Fruit fly (Drosophila melanogaster) whole organism, embryonic: ENCODE results near the gene CG6749.
A peak's percentile ranks its signal among the peaks of the same experiment; 100 is the strongest.

ENCODE experiments used
- C15 ChIP-seq: fragments of 200-800 bp; sonication (Bioruptor generic); IDR thresholded peaks from 3 replicates; pipeline ENCODE4 v1.3.6; 2022; ENCODE audit warnings: missing biosample characterization, missing genetic modification characterization
- CG10543 ChIP-seq: fragments of 200-800 bp; sonication (Bioruptor generic); optimal IDR thresholded peaks from 3 replicates; lab custom pipeline; 2017; ENCODE audit warnings: missing biosample characterization, mild to moderate bottlenecking, missing genetic modification characterization, moderate library complexity
- CG11085 ChIP-seq: fragments of 200-800 bp; sonication (Bioruptor generic); IDR thresholded peaks from 2 replicates; pipeline ENCODE4 v1.3.6; 2022; ENCODE audit warnings: missing biosample characterization, missing genetic modification characterization
- CG11093 ChIP-seq: fragments of 200-800 bp; sonication (Bioruptor generic); IDR thresholded peaks from 3 replicates; pipeline ENCODE4 v1.3.6; 2022; ENCODE audit warnings: missing biosample characterization, missing genetic modification characterization
- CG11247 ChIP-seq: fragments of 200-800 bp; sonication (Bioruptor generic); IDR thresholded peaks from 2 replicates; pipeline ENCODE4 v1.3.6; 2022; ENCODE audit warnings: missing biosample characterization, missing genetic modification characterization
- CG1529 ChIP-seq: fragments of 200-800 bp; sonication (Bioruptor generic); optimal IDR thresholded peaks from 3 replicates; lab custom pipeline; 2018; ENCODE audit warnings: missing biosample characterization, missing genetic modification characterization
- CG17361 ChIP-seq: fragments of 200-800 bp; sonication (Bioruptor generic); IDR thresholded peaks from 3 replicates; pipeline ENCODE4 v1.3.6; 2022; ENCODE audit warnings: missing biosample characterization, missing genetic modification characterization
- CG1792 ChIP-seq: fragments of 200-800 bp; sonication (Bioruptor generic); optimal IDR thresholded peaks from 2 replicates; lab custom pipeline; 2016; ENCODE audit warnings: missing biosample characterization, missing genetic modification characterization
- CG18619 ChIP-seq: fragments of 200-800 bp; sonication (Bioruptor generic); optimal IDR thresholded peaks from 3 replicates; lab custom pipeline; 2017; ENCODE audit warnings: missing biosample characterization, mild to moderate bottlenecking, missing genetic modification characterization
- CG2116 ChIP-seq: fragments of 200-800 bp; sonication (Bioruptor generic); optimal IDR thresholded peaks from 3 replicates; lab custom pipeline; 2018; ENCODE audit warnings: missing biosample characterization, mild to moderate bottlenecking, missing genetic modification characterization
- CG2129 ChIP-seq: fragments of 200-800 bp; sonication (Bioruptor generic); IDR thresholded peaks from 2 replicates; pipeline ENCODE4 v1.3.6; 2022; ENCODE audit warnings: missing biosample characterization, missing genetic modification characterization; ENCODE audit not compliant: partially characterized antibody
- CG30403 ChIP-seq: fragments of 200-800 bp; sonication (Bioruptor generic); optimal IDR thresholded peaks from 3 replicates; lab custom pipeline; 2016; ENCODE audit warnings: missing biosample characterization, missing genetic modification characterization
- CG30431 ChIP-seq: fragments of 200-800 bp; sonication (Bioruptor generic); optimal IDR thresholded peaks from 2 replicates; lab custom pipeline; 2017; ENCODE audit warnings: missing biosample characterization, missing genetic modification characterization
- CG3281 ChIP-seq: fragments of 200-800 bp; sonication (Bioruptor generic); optimal IDR thresholded peaks from 3 replicates; lab custom pipeline; 2017; ENCODE audit warnings: missing biosample characterization, mild to moderate bottlenecking, missing genetic modification characterization
- CG33557 ChIP-seq: fragments of 200-800 bp; sonication (Bioruptor generic); optimal IDR thresholded peaks from 2 replicates; lab custom pipeline; 2019; ENCODE audit warnings: missing biosample characterization, mild to moderate bottlenecking, missing genetic modification characterization, moderate library complexity
- CG3995 ChIP-seq: fragments of 200-800 bp; sonication (Bioruptor generic); optimal IDR thresholded peaks from 3 replicates; lab custom pipeline; 2016; ENCODE audit warnings: missing biosample characterization, missing genetic modification characterization
- CG42726 ChIP-seq: fragments of 200-800 bp; sonication (Bioruptor generic); IDR thresholded peaks from 2 replicates; pipeline ENCODE4 v1.3.6; 2022; ENCODE audit warnings: missing biosample characterization, missing genetic modification characterization; ENCODE audit not compliant: partially characterized antibody
- CG6272 ChIP-seq: fragments of 200-800 bp; sonication (Bioruptor generic); IDR thresholded peaks from 2 replicates; pipeline ENCODE4 v1.3.6; 2022; ENCODE audit warnings: missing biosample characterization, missing genetic modification characterization
- CG6654 ChIP-seq: fragments of 200-800 bp; sonication (Bioruptor generic); optimal IDR thresholded peaks from 2 replicates; lab custom pipeline; 2017; ENCODE audit warnings: missing biosample characterization, mild to moderate bottlenecking, missing genetic modification characterization
- CG7987 ChIP-seq: fragments of 200-800 bp; sonication (Bioruptor generic); optimal IDR thresholded peaks from 2 replicates; lab custom pipeline; 2018; ENCODE audit warnings: missing biosample characterization, mild to moderate bottlenecking, missing genetic modification characterization, moderate library complexity
- CG8924 ChIP-seq: fragments of 200-800 bp; optimal IDR thresholded peaks from 3 replicates; lab custom pipeline; 2019; ENCODE audit warnings: missing biosample characterization, mild to moderate bottlenecking, missing genetic modification characterization, moderate library complexity
- CG9797 ChIP-seq: fragments of 200-800 bp; sonication (Bioruptor generic); optimal IDR thresholded peaks from 3 replicates; lab custom pipeline; 2018; ENCODE audit warnings: missing biosample characterization, mild to moderate bottlenecking, missing genetic modification characterization
- CTCF ChIP-seq: fragments of 200-800 bp; sonication (Bioruptor generic); optimal IDR thresholded peaks from 2 replicates; lab custom pipeline; 2017; ENCODE audit warnings: missing biosample characterization, mild to moderate bottlenecking, missing genetic modification characterization, moderate library complexity
- Fer1 ChIP-seq: fragments of 200-800 bp; sonication (Bioruptor generic); optimal IDR thresholded peaks from 2 replicates; lab custom pipeline; 2017; ENCODE audit warnings: missing biosample characterization, mild to moderate bottlenecking, missing genetic modification characterization
- Fer3 ChIP-seq: fragments of 200-800 bp; sonication (Bioruptor generic); optimal IDR thresholded peaks from 2 replicates; lab custom pipeline; 2018; ENCODE audit warnings: missing biosample characterization, mild to moderate bottlenecking, missing genetic modification characterization, moderate library complexity
- Gsc ChIP-seq: fragments of 200-800 bp; sonication (Bioruptor generic); IDR thresholded peaks from 2 replicates; pipeline ENCODE4 v1.3.6; 2022; ENCODE audit warnings: missing biosample characterization, missing genetic modification characterization
- H15 ChIP-seq: fragments of 200-800 bp; sonication (Bioruptor generic); IDR thresholded peaks from 3 replicates; pipeline ENCODE4 v1.3.6; 2022; ENCODE audit warnings: missing biosample characterization, missing genetic modification characterization
- Lhr ChIP-seq: fragments of 200-800 bp; sonication (Bioruptor generic); optimal IDR thresholded peaks from 3 replicates; lab custom pipeline; 2017; ENCODE audit warnings: mild to moderate bottlenecking, missing biosample characterization, missing genetic modification reagents, missing genetic modification characterization
- Mad ChIP-seq: fragments of 200-800 bp; sonication (Bioruptor generic); optimal IDR thresholded peaks from 2 replicates; lab custom pipeline; 2016; ENCODE audit warnings: missing biosample characterization, missing genetic modification characterization
- Med ChIP-seq: fragments of 200-800 bp; sonication (Bioruptor generic); peaks from one replicate; lab custom pipeline; 2016; ENCODE audit warnings: missing biosample characterization, missing genetic modification characterization, mild to moderate bottlenecking, inconsistent platforms, moderate library complexity
- NK7.1 ChIP-seq: fragments of 200-800 bp; sonication (Bioruptor generic); optimal IDR thresholded peaks from 3 replicates; lab custom pipeline; 2016; ENCODE audit warnings: missing biosample characterization, missing genetic modification characterization
- Optix ChIP-seq: fragments of 200-800 bp; sonication (Bioruptor generic); IDR thresholded peaks from 3 replicates; pipeline ENCODE4 v1.3.6; 2022; ENCODE audit warnings: missing biosample characterization, missing genetic modification characterization
- Ravus ChIP-seq: fragments of 200-800 bp; sonication (Bioruptor generic); IDR thresholded peaks from 2 replicates; pipeline ENCODE4 v1.3.6; 2022; ENCODE audit warnings: missing biosample characterization, missing genetic modification characterization
- Sox100B ChIP-seq: fragments of 200-800 bp; sonication (Bioruptor generic); optimal IDR thresholded peaks from 3 replicates; lab custom pipeline; 2018; ENCODE audit warnings: missing biosample characterization, mild to moderate bottlenecking, missing genetic modification characterization
- Xrp1 ChIP-seq: fragments of 200-800 bp; sonication (Bioruptor generic); IDR thresholded peaks from 2 replicates; pipeline ENCODE4 v1.3.6; 2022; ENCODE audit warnings: missing biosample characterization, missing genetic modification characterization
- btn ChIP-seq: fragments of 200-800 bp; sonication (Bioruptor generic); optimal IDR thresholded peaks from 2 replicates; lab custom pipeline; 2016; ENCODE audit warnings: missing biosample characterization, missing genetic modification characterization
- crp ChIP-seq, 2 experiments: fragments of 200-800 bp; sonication (Bioruptor generic); optimal IDR thresholded peaks; 2 replicates in 1 of 2; 3 replicates in 1 of 2; lab custom pipeline; 2017; ENCODE audit warnings: missing biosample characterization in 2 of 2, missing genetic modification characterization in 2 of 2, mild to moderate bottlenecking in 1 of 2, moderate library complexity in 1 of 2
- danr ChIP-seq: fragments of 200-800 bp; sonication (Bioruptor generic); IDR thresholded peaks from 2 replicates; pipeline ENCODE4 v1.3.6; 2022; ENCODE audit warnings: missing biosample characterization, missing genetic modification characterization
- grau ChIP-seq: fragments of 200-800 bp; optimal IDR thresholded peaks from 3 replicates; lab custom pipeline; 2019; ENCODE audit warnings: missing biosample characterization, mild to moderate bottlenecking, missing genetic modification characterization, moderate library complexity
- gsb ChIP-seq: fragments of 200-800 bp; sonication (Bioruptor generic); IDR thresholded peaks from 2 replicates; pipeline ENCODE4 v1.3.6; 2022; ENCODE audit warnings: missing biosample characterization, missing genetic modification characterization
- inv ChIP-seq: fragments of 200-800 bp; sonication (Bioruptor generic); IDR thresholded peaks from 2 replicates; pipeline ENCODE4 v1.3.6; 2022; ENCODE audit warnings: missing biosample characterization, missing genetic modification characterization; ENCODE audit not compliant: partially characterized antibody
- jigr1 ChIP-seq: fragments of 200-800 bp; sonication (Bioruptor generic); IDR thresholded peaks from 3 replicates; pipeline ENCODE4 v1.3.6; 2022; ENCODE audit warnings: missing biosample characterization, missing genetic modification characterization
- otp ChIP-seq: fragments of 200-800 bp; sonication (Bioruptor generic); IDR thresholded peaks from 3 replicates; pipeline ENCODE4, ENCODE4 v1.3.6; 2022; ENCODE audit warnings: missing biosample characterization, missing genetic modification characterization
- pho ChIP-seq: fragments of 200-800 bp; sonication (Bioruptor generic); optimal IDR thresholded peaks from 2 replicates; lab custom pipeline; 2016; ENCODE audit warnings: missing biosample characterization, missing genetic modification characterization
- pita ChIP-seq: fragments of 200-800 bp; sonication (Bioruptor generic); optimal IDR thresholded peaks from 2 replicates; lab custom pipeline; 2017; ENCODE audit warnings: missing biosample characterization, mild to moderate bottlenecking, missing genetic modification characterization
- sens-2 ChIP-seq: fragments of 200-800 bp; sonication (Bioruptor generic); IDR thresholded peaks from 2 replicates; pipeline ENCODE4 v1.3.6; 2022; ENCODE audit warnings: missing biosample characterization, missing genetic modification characterization
- seq ChIP-seq: fragments of 200-800 bp; sonication (Bioruptor generic); IDR thresholded peaks from 2 replicates; pipeline ENCODE4 v1.3.6; 2022; ENCODE audit warnings: missing biosample characterization, missing genetic modification characterization
- shn ChIP-seq: fragments of 200-800 bp; sonication (Bioruptor generic); optimal IDR thresholded peaks from 3 replicates; lab custom pipeline; 2016; ENCODE audit warnings: missing biosample characterization, missing genetic modification characterization
- so ChIP-seq: fragments of 200-800 bp; sonication (Bioruptor generic); IDR thresholded peaks from 3 replicates; pipeline ENCODE4 v1.3.6; 2022; ENCODE audit warnings: missing biosample characterization, missing genetic modification characterization
- trh ChIP-seq: fragments of 200-800 bp; sonication (Bioruptor generic); optimal IDR thresholded peaks from 2 replicates; lab custom pipeline; 2016; ENCODE audit warnings: missing biosample characterization, missing genetic modification characterization
- tx ChIP-seq: fragments of 200-800 bp; sonication (Bioruptor generic); optimal IDR thresholded peaks from 2 replicates; lab custom pipeline; 2016; ENCODE audit warnings: missing biosample characterization, missing genetic modification characterization
- yki ChIP-seq: fragments of >200 bp; optimal IDR thresholded peaks from 3 replicates; lab custom pipeline; 2018

CG6749 gene

DNA sequence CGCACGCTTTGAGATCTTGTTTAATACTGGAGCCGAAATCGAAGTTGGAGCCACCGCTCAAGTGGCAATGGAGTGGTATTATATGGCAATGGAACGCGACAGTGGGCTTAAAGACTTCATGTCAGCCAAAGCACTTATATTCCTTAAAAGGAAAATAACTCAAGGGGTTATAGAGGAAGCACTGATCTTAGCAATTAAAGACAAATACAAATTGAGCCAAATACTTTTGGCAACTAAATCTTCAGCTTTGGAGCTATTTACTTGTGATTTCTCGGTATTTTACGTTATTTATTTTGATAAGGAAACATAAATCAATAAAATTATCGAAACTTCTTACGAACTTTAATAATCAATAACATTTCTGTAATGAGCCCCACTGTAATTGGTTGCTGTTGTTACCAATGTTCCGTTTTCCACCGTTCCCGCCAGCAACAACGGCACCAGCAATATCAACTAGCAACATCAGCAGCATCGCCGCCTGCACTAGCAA lies 10.5 kb upstream of the CG6749 start (continued):
- TF ChIP-seq Gsc (GFP tag; lab: Robert Waterston, UW) (peak; percentile 67), CG6272 (GFP tag; lab: Robert Waterston, UW) (peak; percentile 70), danr (GFP tag; lab: Robert Waterston, UW) (peak; percentile 88), CG30403 (GFP tag; lab: Kevin White, UChicago) (peak; percentile 91), CG6654 (GFP tag; lab: Kevin White, UChicago) (peak; percentile 85), CG11247 (GFP tag; lab: Robert Waterston, UW) (peak; percentile 77), C15 (GFP tag; lab: Robert Waterston, UW) (peak; percentile 68; the same call in 1 of the 3 replicates), CG2129 (no peak), gsb (GFP tag; lab: Robert Waterston, UW) (peak; percentile 76), CTCF (GFP tag; lab: Kevin White, UChicago) (peak; percentile 64), inv (GFP tag; lab: Robert Waterston, UW) (no peak), trh (GFP tag; lab: Kevin White, UChicago) (peak; percentile 12), CG2116 (GFP tag; lab: Kevin White, UChicago) (peak; percentile 27), Sox100B (GFP tag; lab: Kevin White, UChicago) (peak; percentile 97), Mad (GFP tag; lab: Kevin White, UChicago) (peak; percentile 35), otp (GFP tag; lab: Robert Waterston, UW) (peak; percentile 61; the same call in 1 of the 3 replicates), CG30431 (GFP tag; lab: Kevin White, UChicago) (no peak), Xrp1 (peak; percentile 87), CG1529 (GFP tag; lab: Kevin White, UChicago) (peak; percentile 76), CG7987 (GFP tag; lab: Kevin White, UChicago) (peak; percentile 63), Fer3 (tag; lab: Kevin White, UChicago) (peak; percentile 83), CG9797 (GFP tag; lab: Kevin White, UChicago) (peak; percentile 10), crp (GFP tag; optimal IDR thresholded peaks at IDR 0.05; lab: Kevin White, UChicago) (peak in 1 of 2 experiments; percentile 31), pita (no peak), CG33557 (peak; percentile 72), CG11085 (GFP tag; lab: Robert Waterston, UW) (peak; percentile 65), Optix (GFP tag; lab: Robert Waterston, UW) (peak; percentile 71), so (GFP tag; lab: Robert Waterston, UW) (peak; percentile 79; the same call in 1 of the 3 replicates), seq (GFP tag; lab: Robert Waterston, UW) (peak; percentile 84), CG10543 (GFP tag; lab: Kevin White, UChicago) (peak; percentile 45), H15 (GFP tag; lab: Robert Waterston, UW) (peak; percentile 83; the same call in 2 of the 3 replicates), Fer1 (GFP tag; lab: Kevin White, UChicago) (peak; percentile 94), yki (lab: Kevin White, UChicago) (no peak), tx (GFP tag; lab: Kevin White, UChicago) (peak; percentile 52), CG18619 (GFP tag; lab: Kevin White, UChicago) (peak; percentile 70), Lhr (peak; percentile 52), CG3995 (GFP tag; lab: Kevin White, UChicago) (peak; percentile 48), shn (GFP tag; lab: Kevin White, UChicago) (peak; percentile 38), NK7.1 (peak; percentile 91), sens-2 (GFP tag; lab: Robert Waterston, UW) (peak; percentile 71), CG3281 (GFP tag; lab: Kevin White, UChicago) (peak; percentile 91), Ravus (GFP tag; lab: Robert Waterston, UW) (peak; percentile 41), CG8924 (tag; lab: Kevin White, UChicago) (peak; percentile 93), jigr1 (GFP tag; lab: Robert Waterston, UW) (peak; percentile 73; the same call in 2 of the 3 replicates), btn (GFP tag; lab: Kevin White, UChicago) (peak; percentile 77), CG1792 (GFP tag; lab: Kevin White, UChicago) (peak; percentile 84), grau (tag; lab: Kevin White, UChicago) (peak; percentile 84), CG11093 (GFP tag; lab: Robert Waterston, UW) (peak; percentile 82), Med (GFP tag; lab: Kevin White, UChicago) (peak; percentile 91), CG42726 (GFP tag; lab: Robert Waterston, UW) (no peak), CG17361 (GFP tag; lab: Robert Waterston, UW) (peak; percentile 99), pho (peak; percentile 38)
